Worm (Caenorhabditis elegans) whole organism, L4 larva: ENCODE results near the gene C05A2.4.

Experiments used
- F37D6.2 ChIP-seq: sonication (generic microtip); optimal IDR thresholded peaks from 2 replicates; lab custom pipeline; 2016; ENCODE audit warnings: mild to moderate bottlenecking, missing genetic modification characterization, missing compliant biosample characterization
- F44E2.7 ChIP-seq: fragments of 200-800 bp; sonication (Bioruptor generic); IDR thresholded peaks from 2 replicates; pipeline ENCODE4 v2.1.2; 2022; ENCODE audit warnings: missing genetic modification characterization, missing compliant biosample characterization
- Y75B8A.6 ChIP-seq: fragments of 200-800 bp; sonication (Bioruptor generic); IDR thresholded peaks from 2 replicates; pipeline ENCODE4 v1.3.6; 2022; ENCODE audit warnings: missing genetic modification reagents, missing genetic modification characterization, missing compliant biosample characterization
- madf-5 ChIP-seq, 2 experiments: fragments of 200-800 bp; sonication (Bioruptor generic); IDR thresholded peaks; 2 replicates each; pipeline ENCODE4 v1.3.6; 2022; ENCODE audit warnings: missing compliant biosample characterization in 2 of 2, missing genetic modification characterization in 2 of 2
- mdt-29 ChIP-seq: fragments of 200-800 bp; sonication (Bioruptor generic); IDR thresholded peaks from 2 replicates; pipeline ENCODE4 v1.3.6; 2022; ENCODE audit warnings: missing genetic modification reagents, missing genetic modification characterization, missing compliant biosample characterization
- nhr-28 ChIP-seq: fragments of 150-350 bp; optimal IDR thresholded peaks from 2 replicates; lab custom pipeline; 2014; ENCODE audit warnings: missing biosample characterization, missing genetic modification characterization
- nhr-6 ChIP-seq: fragments of 150-350 bp; optimal IDR thresholded peaks from 2 replicates; lab custom pipeline; 2014; ENCODE audit warnings: missing biosample characterization, missing genetic modification characterization
- nhr-76 ChIP-seq: fragments of 150-350 bp; optimal IDR thresholded peaks from 2 replicates; lab custom pipeline; 2014; ENCODE audit warnings: missing biosample characterization, missing genetic modification characterization
- pha-4 ChIP-seq, 2 experiments: fragments of 150-350 bp in 1 of 2; fragments of 200-800 bp in 1 of 2; sonication (Bioruptor generic) in 1 of 2; IDR thresholded peaks in 1 of 2; optimal IDR thresholded peaks in 1 of 2; 2 replicates each; pipeline versions ENCODE4 v1.3.6 to Lab custom; 2014 to 2022; ENCODE audit warnings: missing genetic modification characterization in 2 of 2, missing genetic modification reagents in 2 of 2, missing biosample characterization in 1 of 2, missing compliant biosample characterization in 1 of 2
- pqm-1 ChIP-seq: sonication (generic microtip); optimal IDR thresholded peaks from 2 replicates; lab custom pipeline; 2017; ENCODE audit warnings: missing biosample characterization, missing genetic modification characterization
- sdz-12 ChIP-seq: fragments of 200-800 bp; sonication (Bioruptor generic); optimal IDR thresholded peaks from 2 replicates; lab custom pipeline; 2018; ENCODE audit warnings: mild to moderate bottlenecking, missing genetic modification characterization, missing compliant biosample characterization
- tag-97 ChIP-seq: fragments of 200-800 bp; sonication (Bioruptor generic); IDR thresholded peaks from 2 replicates; pipeline ENCODE4 v1.3.6; 2022; ENCODE audit warnings: missing genetic modification characterization, missing compliant biosample characterization
- unc-39 ChIP-seq: sonication (generic microtip); optimal IDR thresholded peaks from 2 replicates; lab custom pipeline; 2017; ENCODE audit warnings: missing biosample characterization, missing genetic modification characterization
- ztf-11 ChIP-seq: fragments of 150-350 bp; optimal IDR thresholded peaks from 2 replicates; lab custom pipeline; 2014; ENCODE audit warnings: missing biosample characterization, missing genetic modification characterization

ce11 chrV:10726691-10727090, 31.4 kb downstream of the C05A2.4 start:
- no peak for TF ChIP-seq nhr-76
- TF ChIP-seq pha-4 (GFP tag; IDR thresholded peaks at IDR 0.05; lab: Robert Waterston, UW): no peak
- no peak for TF ChIP-seq pha-4 (tag; optimal IDR thresholded peaks at IDR 0.05; lab: Kevin White, UChicago)
- TF ChIP-seq Y75B8A.6 (GFP tag; lab: Robert Waterston, UW): no peak
- TF ChIP-seq mdt-29: no peak
- no peak for TF ChIP-seq sdz-12
- peak; percentile 97 for TF ChIP-seq nhr-28
- TF ChIP-seq nhr-6 (tag; lab: Kevin White, UChicago): no peak
- TF ChIP-seq pqm-1 (tag; lab: Kevin White, UChicago): peak; percentile 76
- no peak for TF ChIP-seq unc-39 (tag; lab: Kevin White, UChicago)
- TF ChIP-seq madf-5 (GFP tag; IDR thresholded peaks at IDR 0.05; lab: Robert Waterston, UW): no peak
- TF ChIP-seq F37D6.2: no peak
- TF ChIP-seq ztf-11 (tag; lab: Kevin White, UChicago): no peak
- no peak for TF ChIP-seq F44E2.7 (GFP tag; lab: Robert Waterston, UW)
- TF ChIP-seq tag-97 (GFP tag; lab: Robert Waterston, UW): no peak
